Fruit fly (Drosophila melanogaster): Measurements from ENCODE around the gene Dpy-30L2.
A peak's percentile ranks its signal among the peaks of the same experiment; 100 is the strongest.

Dpy-30L2 gene

DNA sequence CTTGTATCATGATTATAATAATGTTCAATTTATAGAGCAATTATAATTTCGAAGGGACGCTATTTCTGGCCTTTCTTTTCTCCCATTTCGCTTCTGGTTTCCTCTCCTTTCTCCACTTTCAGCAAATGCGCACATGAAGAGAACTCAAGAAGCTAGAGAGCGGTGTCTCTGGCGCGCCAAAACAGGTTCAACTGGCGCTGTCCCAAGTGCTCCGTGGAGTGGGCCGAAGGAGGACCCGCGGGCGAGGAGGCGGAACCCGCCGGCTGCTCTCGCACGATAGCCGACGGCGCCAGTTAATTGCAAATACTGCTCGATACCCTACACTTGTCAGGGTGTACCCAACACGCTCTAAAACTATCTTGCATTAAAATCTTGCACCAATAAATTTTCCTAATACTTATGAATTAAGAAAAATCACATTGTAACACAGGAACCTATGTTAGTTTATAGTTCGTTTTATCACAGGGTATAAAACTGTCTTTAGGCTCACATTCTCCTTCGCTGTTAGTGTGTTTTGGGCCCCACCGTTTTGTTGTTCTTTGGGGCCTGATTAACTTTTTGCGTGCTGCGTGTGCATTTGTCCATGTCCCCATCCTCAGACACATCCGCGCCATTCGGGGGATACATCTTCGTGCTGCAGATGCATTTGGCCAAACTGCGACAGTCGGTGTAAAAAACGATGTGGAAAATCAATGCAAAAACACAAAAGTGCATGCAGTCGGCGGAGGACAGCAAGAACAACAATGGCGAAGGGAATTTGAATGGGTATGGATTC lies 22.9 kb upstream of the Dpy-30L2 start (continued):
- TF ChIP-seq CG8359 (GFP tag; optimal IDR thresholded peaks at IDR 0.05; ENCODE audit: borderline replicate concordance) (peak; percentile 26), fru (optimal IDR thresholded peaks at IDR 0.05) (no peak), bbx (GFP tag; IDR thresholded peaks at IDR 0.05; ENCODE audit: partially characterized antibody) (no peak), pan (optimal IDR thresholded peaks at IDR 0.05) (no peak), pan (GFP tag; optimal IDR thresholded peaks at IDR 0.05 in 1 of 2, IDR thresholded peaks at IDR 0.05 in 1 of 2) (peak in 1 of 2 experiments; percentile 94), Hr51 (GFP tag; optimal IDR thresholded peaks at IDR 0.05) (peak; percentile 84 to 90), kah (GFP tag; optimal IDR thresholded peaks at IDR 0.05) (peak; percentile 63), CG1233 (GFP tag; optimal IDR thresholded peaks at IDR 0.05) (peak; percentile 69), CG10654 (GFP tag; optimal IDR thresholded peaks at IDR 0.05) (peak; percentile 77), CG12299 (tag; optimal IDR thresholded peaks at IDR 0.05) (peak; percentile 60), CG31365 (tag; optimal IDR thresholded peaks at IDR 0.05) (peak; percentile 65), Fer2 (tag; optimal IDR thresholded peaks at IDR 0.05) (peak; percentile 64), cg (GFP tag; optimal IDR thresholded peaks at IDR 0.05) (no peak), CG18599 (GFP tag; optimal IDR thresholded peaks at IDR 0.05) (peak; percentile 90), HLH4C (GFP tag; IDR thresholded peaks at IDR 0.05; ENCODE audit: partially characterized antibody) (no peak), Abd-B (GFP tag; optimal IDR thresholded peaks at IDR 0.05) (peak; percentile 89), CG7357 (GFP tag; IDR thresholded peaks at IDR 0.05) (peak; percentile 87), CG8388 (GFP tag; optimal IDR thresholded peaks at IDR 0.05) (peak; percentile 79), nau (GFP tag; optimal IDR thresholded peaks at IDR 0.05) (no peak), inv (GFP tag; IDR thresholded peaks at IDR 0.05; ENCODE audit: partially characterized antibody) (no peak), Hmx (GFP tag; optimal IDR thresholded peaks at IDR 0.05) (peak; percentile 27), CG10321 (GFP tag; IDR thresholded peaks at IDR 0.05) (peak; percentile 77), so (GFP tag; IDR thresholded peaks at IDR 0.05) (peak; percentile 93), CG7745 (tag; optimal IDR thresholded peaks at IDR 0.05) (no peak), CG4328 (GFP tag; optimal IDR thresholded peaks at IDR 0.05) (no peak), schlank (tag; optimal IDR thresholded peaks at IDR 0.05) (peak; percentile 77), CG43689 (GFP tag; IDR thresholded peaks at IDR 0.05) (peak; percentile 86), vfl (GFP tag; optimal IDR thresholded peaks at IDR 0.05) (peak; percentile 58), h (optimal IDR thresholded peaks at IDR 0.05) (no peak), stwl (tag; optimal IDR thresholded peaks at IDR 0.05) (no peak), cato (GFP tag; optimal IDR thresholded peaks at IDR 0.05; ENCODE audit: borderline replicate concordance) (peak; percentile 71), Deaf1 (tag; optimal IDR thresholded peaks at IDR 0.05) (peak; percentile 49), CG4820 (GFP tag; optimal IDR thresholded peaks at IDR 0.05) (peak; percentile 78), HLHmδ (GFP tag; optimal IDR thresholded peaks at IDR 0.05) (no peak), NfI (GFP tag; optimal IDR thresholded peaks at IDR 0.05) (peak; percentile 94), pita (GFP tag; optimal IDR thresholded peaks at IDR 0.05) (no peak), CG10979 (tag; optimal IDR thresholded peaks at IDR 0.05) (peak; percentile 70), CG14860 (GFP tag; IDR thresholded peaks at IDR 0.05; ENCODE audit: partially characterized antibody) (no peak), tup (GFP tag; optimal IDR thresholded peaks at IDR 0.05) (peak; percentile 64), Trl (optimal IDR thresholded peaks at IDR 0.05) (peak in 1 of 2 experiments; percentile 9), Trl (GFP tag; optimal IDR thresholded peaks at IDR 0.05) (peak; percentile 71), wdn (GFP tag; IDR thresholded peaks at IDR 0.05) (peak; percentile 88), zen (tag; optimal IDR thresholded peaks at IDR 0.05) (peak; percentile 45), BtbVII (GFP tag; optimal IDR thresholded peaks at IDR 0.05) (peak; percentile 77), slp2 (GFP tag; optimal IDR thresholded peaks at IDR 0.05) (peak; percentile 87), CG2889 (GFP tag; IDR thresholded peaks at IDR 0.05) (peak; percentile 88), yki (optimal IDR thresholded peaks at IDR 0.05) (no peak), CG10462 (GFP tag; optimal IDR thresholded peaks at IDR 0.05) (peak; percentile 36), B-H1 (GFP tag; IDR thresholded peaks at IDR 0.05) (peak; percentile 85)

All from whole organism, embryonic.